Fruit fly (Drosophila melanogaster): ENCODE results near the gene CG13694.

Gene CG13694

dm6 chr2L:66369-67278, 49.7 kb downstream of the CG13694 start, which contains the start of gene dbr:
dbr (plus strand) TSS chr2L:66482.
- peak; percentile 4 for TF ChIP-seq noc (tag; optimal IDR thresholded peaks at IDR 0.05)

Measured in whole organism, larva.